Worm (Caenorhabditis elegans): Measurements from ENCODE around the gene Y32G9A.3.

- TF ChIP-seq nhr-77 (tag; optimal IDR thresholded peaks at IDR 0.05) = no peak
- no peak for TF ChIP-seq unc-62 (GFP tag; optimal IDR thresholded peaks at IDR 0.05)
- no peak for TF ChIP-seq ztf-11 (tag; optimal IDR thresholded peaks at IDR 0.05)
- TF ChIP-seq nhr-28 (tag; optimal IDR thresholded peaks at IDR 0.05) = no peak
- no peak for TF ChIP-seq elt-1 (tag; optimal IDR thresholded peaks at IDR 0.05)
- no peak for TF ChIP-seq ZK546.5 (tag; optimal IDR thresholded peaks at IDR 0.05)
- TF ChIP-seq fkh-10 (GFP tag; optimal IDR thresholded peaks at IDR 0.05) = no peak
- no peak for TF ChIP-seq R02D3.7 (tag; optimal IDR thresholded peaks at IDR 0.05)
- no peak for TF ChIP-seq ztf-4 (tag; optimal IDR thresholded peaks at IDR 0.05)
These were observed 18.5 kb upstream of the Y32G9A.3 start, which contains the start of gene zig-11 for ce11 chrV:1892567-1893277.

Measured in whole organism, L3 larva.